Worm (Caenorhabditis elegans) whole organism, L4/young adult: ENCODE data around the gene ZC412.5.

Experiments used
- W03F9.2 ChIP-seq: fragments of 150-350 bp; optimal IDR thresholded peaks from 2 replicates; lab custom pipeline; 2014; ENCODE audit warnings: missing biosample characterization, missing genetic modification characterization
- him-1 ChIP-seq: sonication (generic microtip); optimal IDR thresholded peaks from 2 replicates; lab custom pipeline; 2016; ENCODE audit warnings: missing genotype, missing genetic modification reagents, missing genetic modification characterization, missing compliant biosample characterization

DNA sequence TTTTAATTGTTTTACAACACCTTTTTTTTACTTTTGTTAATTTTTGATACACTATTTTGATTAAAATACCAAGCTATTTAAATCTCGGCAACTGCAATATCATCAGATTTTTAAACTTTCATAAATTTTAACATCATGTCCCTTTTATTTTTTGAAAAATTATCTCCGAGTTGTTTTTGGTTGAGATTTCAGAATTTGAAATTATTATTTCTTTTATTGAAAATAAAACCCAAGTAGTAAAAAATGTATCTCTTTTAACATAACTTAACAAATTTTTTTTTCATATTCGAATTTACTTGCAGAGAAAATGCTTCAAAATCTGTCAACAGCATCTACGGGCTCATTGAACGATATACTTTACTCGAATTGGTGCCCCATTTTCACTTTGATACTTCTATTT is 40.3 kb upstream of the ZC412.5 start, which contains the start of gene H12D21.11:
- TF ChIP-seq him-1 (tag; lab: Kevin White, UChicago) (no peak), W03F9.2 (tag; lab: Kevin White, UChicago) (no peak)
